Worm (Caenorhabditis elegans) whole organism, mixed stage, embryonic: ENCODE data around the gene R04B5.1.

ENCODE experiments used
- blmp-1 ChIP-seq: fragments of 150-350 bp; optimal IDR thresholded peaks from 2 replicates; lab custom pipeline; 2014; ENCODE audit warnings: missing biosample characterization, missing genetic modification characterization
- ceh-39 ChIP-seq: fragments of 150-350 bp; optimal IDR thresholded peaks from 2 replicates; lab custom pipeline; 2014; ENCODE audit warnings: missing biosample characterization, missing genetic modification characterization
- drap-1 ChIP-seq: fragments of 200-800 bp; sonication (Bioruptor generic); optimal IDR thresholded peaks from 3 replicates; lab custom pipeline; 2018; ENCODE audit warnings: mild to moderate bottlenecking, missing genetic modification characterization, missing compliant biosample characterization
- elt-3 ChIP-seq: fragments of 150-350 bp; optimal IDR thresholded peaks from 2 replicates; lab custom pipeline; 2014; ENCODE audit warnings: missing biosample characterization, missing genetic modification characterization
- mab-5 ChIP-seq: fragments of 150-350 bp; optimal IDR thresholded peaks from 2 replicates; lab custom pipeline; 2014; ENCODE audit warnings: missing biosample characterization, missing genetic modification characterization
- mep-1 ChIP-seq: fragments of 150-350 bp; optimal IDR thresholded peaks from 2 replicates; lab custom pipeline; 2017; ENCODE audit warnings: missing biosample characterization, missing genetic modification reagents, missing genetic modification characterization, inconsistent platforms
- mls-2 ChIP-seq: sonication (generic microtip); optimal IDR thresholded peaks from 2 replicates; lab custom pipeline; 2016; ENCODE audit warnings: mild to moderate bottlenecking, missing genetic modification characterization, moderate library complexity, missing compliant biosample characterization
- nhr-12 ChIP-seq: fragments of 150-350 bp; optimal IDR thresholded peaks from 2 replicates; lab custom pipeline; 2014; ENCODE audit warnings: missing biosample characterization, missing genetic modification characterization
- nhr-28 ChIP-seq: fragments of 150-350 bp; optimal IDR thresholded peaks from 2 replicates; lab custom pipeline; 2014; ENCODE audit warnings: missing biosample characterization, missing genetic modification characterization
- nhr-76 ChIP-seq: sonication (generic microtip); optimal IDR thresholded peaks from 2 replicates; lab custom pipeline; 2017; ENCODE audit warnings: missing biosample characterization, missing genetic modification characterization
- sem-2 ChIP-seq: fragments of 200-800 bp; sonication (Bioruptor generic); optimal IDR thresholded peaks from 2 replicates; lab custom pipeline; 2018; ENCODE audit warnings: mild to moderate bottlenecking, missing genetic modification characterization, missing compliant biosample characterization
- snpc-4 ChIP-seq: fragments of 150-350 bp; optimal IDR thresholded peaks from 2 replicates; lab custom pipeline; 2014; ENCODE audit warnings: missing biosample characterization, missing genetic modification characterization
- unc-62 ChIP-seq: fragments of 150-350 bp; optimal IDR thresholded peaks from 2 replicates; lab custom pipeline; 2014; ENCODE audit warnings: missing biosample characterization, missing genetic modification reagents, missing genetic modification characterization
- ztf-11 ChIP-seq: fragments of 150-350 bp; optimal IDR thresholded peaks from 2 replicates; lab custom pipeline; 2014; ENCODE audit warnings: missing biosample characterization, missing genetic modification characterization

- peak; percentile 49 for TF ChIP-seq unc-62 (GFP tag; lab: Kevin White, UChicago)
- no peak for TF ChIP-seq nhr-28 (tag; lab: Kevin White, UChicago)
- no peak for TF ChIP-seq mab-5 (tag; lab: Kevin White, UChicago)
- TF ChIP-seq mep-1, result peak; percentile 50
- TF ChIP-seq snpc-4 (tag; lab: Kevin White, UChicago), result no peak
- peak; percentile 29 for TF ChIP-seq ceh-39 (tag; lab: Kevin White, UChicago)
- TF ChIP-seq ztf-11 (tag; lab: Kevin White, UChicago), result no peak
- no peak for TF ChIP-seq nhr-76 (tag; lab: Kevin White, UChicago)
- TF ChIP-seq nhr-12, result no peak
- no peak for TF ChIP-seq blmp-1 (tag; lab: Kevin White, UChicago)
- TF ChIP-seq sem-2, result no peak
- peak; percentile 18 for TF ChIP-seq drap-1
- peak; percentile 63 for TF ChIP-seq mls-2
- TF ChIP-seq elt-3 (tag; lab: Kevin White, UChicago), result no peak
Measured at ce11 chrV:10039837-10040236, 38.3 kb downstream of the R04B5.1 start.
